Worm (Caenorhabditis elegans) whole organism, L4 larva: ENCODE measurements around the gene ssr-2.

Experiments used
- F44E2.7 ChIP-seq: fragments of 200-800 bp; sonication (Bioruptor generic); IDR thresholded peaks from 2 replicates; pipeline ENCODE4 v2.1.2; 2022; ENCODE audit warnings: missing genetic modification characterization, missing compliant biosample characterization
- F49E8.2 ChIP-seq: sonication (generic microtip); optimal IDR thresholded peaks from 2 replicates; lab custom pipeline; 2016; ENCODE audit warnings: missing compliant biosample characterization, mild to moderate bottlenecking, missing genetic modification characterization, borderline replicate concordance
- R02D3.7 ChIP-seq: fragments of 150-350 bp; sonication (generic microtip); optimal IDR thresholded peaks from 3 replicates; lab custom pipeline; 2014; ENCODE audit warnings: missing biosample characterization, missing genetic modification characterization
- Y5F2A.4 ChIP-seq: fragments of 200-800 bp; sonication (Bioruptor generic); optimal IDR thresholded peaks from 2 replicates; lab custom pipeline; 2018; ENCODE audit warnings: mild to moderate bottlenecking, missing genetic modification characterization, missing compliant biosample characterization
- ZK337.2 ChIP-seq: fragments of 200-800 bp; sonication (Bioruptor generic); IDR thresholded peaks from 2 replicates; pipeline ENCODE4 v1.3.6; 2022; ENCODE audit warnings: missing genetic modification reagents, missing genetic modification characterization, missing compliant biosample characterization
- aha-1 ChIP-seq: fragments of 150-350 bp; peaks from one replicate; lab custom pipeline; 2014; ENCODE audit warnings: missing biosample characterization, missing genetic modification characterization
- ceh-82 ChIP-seq: sonication (generic microtip); optimal IDR thresholded peaks from 2 replicates; lab custom pipeline; 2017; ENCODE audit warnings: missing biosample characterization, missing genetic modification characterization
- ctbp-1 ChIP-seq: fragments of 200-800 bp; sonication (Bioruptor generic); IDR thresholded peaks from 2 replicates; pipeline ENCODE4 v1.3.6; 2022; ENCODE audit warnings: missing genetic modification reagents, missing genetic modification characterization, missing compliant biosample characterization
- daf-19 ChIP-seq: fragments of 200-800 bp; sonication (Bioruptor generic); conservative IDR thresholded peaks from 2 replicates; pipeline ENCODE4 v1.3.6; 2022; ENCODE audit warnings: missing genetic modification characterization, missing compliant biosample characterization
- dmd-8 ChIP-seq: fragments of 200-800 bp; sonication (Bioruptor generic); IDR thresholded peaks from 2 replicates; pipeline ENCODE4 v1.3.6; 2022; ENCODE audit warnings: missing genetic modification characterization, missing compliant biosample characterization
- dmd-9 ChIP-seq: fragments of 200-800 bp; sonication (Bioruptor generic); IDR thresholded peaks from 2 replicates; pipeline ENCODE4 v1.3.6; 2022; ENCODE audit warnings: missing genetic modification reagents, missing genetic modification characterization, missing compliant biosample characterization
- dpl-1 ChIP-seq: fragments of 150-350 bp; optimal IDR thresholded peaks from 2 replicates; lab custom pipeline; 2014; ENCODE audit warnings: missing biosample characterization, missing genetic modification reagents, missing genetic modification characterization
- dve-1 ChIP-seq: sonication (generic microtip); optimal IDR thresholded peaks from 2 replicates; lab custom pipeline; 2017; ENCODE audit warnings: antibody characterized with exemption, mild to moderate bottlenecking, missing genetic modification characterization, missing compliant biosample characterization; ENCODE audit not compliant: insufficient read depth
- egl-27 ChIP-seq: sonication (generic microtip); optimal IDR thresholded peaks from 3 replicates; lab custom pipeline; 2017; ENCODE audit warnings: missing biosample characterization, missing genetic modification reagents, missing genetic modification characterization
- egl-43 ChIP-seq: fragments of 200-800 bp; sonication (Bioruptor generic); IDR thresholded peaks from 2 replicates; pipeline ENCODE4 v1.3.6; 2022; ENCODE audit warnings: missing genetic modification reagents, missing genetic modification characterization, missing compliant biosample characterization
- fkh-10 ChIP-seq: fragments of 150-350 bp; optimal IDR thresholded peaks from 2 replicates; lab custom pipeline; 2014; ENCODE audit warnings: missing biosample characterization, missing genetic modification reagents, missing genetic modification characterization
- hlh-11 ChIP-seq: fragments of 200-800 bp; sonication (Bioruptor generic); optimal IDR thresholded peaks from 2 replicates; lab custom pipeline; 2018; ENCODE audit warnings: mild to moderate bottlenecking, missing genetic modification characterization, missing compliant biosample characterization
- lim-7 ChIP-seq: fragments of 200-800 bp; sonication (Bioruptor generic); IDR thresholded peaks from 2 replicates; pipeline ENCODE4 v1.3.6; 2022; ENCODE audit warnings: missing genetic modification characterization, missing compliant biosample characterization
- lin-29 ChIP-seq: fragments of 200-800 bp; sonication (Bioruptor generic); IDR thresholded peaks from 2 replicates; pipeline ENCODE4 v1.3.6; 2022; ENCODE audit warnings: missing genetic modification reagents, missing genetic modification characterization, missing compliant biosample characterization
- lin-38 ChIP-seq: fragments of 200-800 bp; sonication (Bioruptor generic); IDR thresholded peaks from 2 replicates; pipeline ENCODE4 v1.3.6; 2022; ENCODE audit warnings: missing genetic modification reagents, missing genetic modification characterization, missing compliant biosample characterization
- lin-39 ChIP-seq: fragments of 150-350 bp; optimal IDR thresholded peaks from 2 replicates; lab custom pipeline; 2014; ENCODE audit warnings: missing biosample characterization, missing genetic modification reagents, missing genetic modification characterization
- lsy-2 ChIP-seq, 2 experiments: fragments of 150-350 bp in 1 of 2; sonication (generic microtip) in 1 of 2; optimal IDR thresholded peaks; 2 replicates each; lab custom pipeline; 2014 to 2017; ENCODE audit warnings: missing biosample characterization in 2 of 2, missing genetic modification characterization in 2 of 2
- mdl-1 ChIP-seq, 2 experiments: fragments of 150-350 bp in 1 of 2; sonication (generic microtip) in 1 of 2; optimal IDR thresholded peaks; 2 replicates each; lab custom pipeline; 2014 to 2017; ENCODE audit warnings: missing biosample characterization in 2 of 2, missing genetic modification characterization in 2 of 2
- nhr-102 ChIP-seq: sonication (generic microtip); optimal IDR thresholded peaks from 2 replicates; lab custom pipeline; 2016; ENCODE audit warnings: mild to moderate bottlenecking, missing genetic modification characterization, moderate library complexity, missing compliant biosample characterization
- nhr-111 ChIP-seq: fragments of 200-800 bp; sonication (Bioruptor generic); optimal IDR thresholded peaks from 2 replicates; lab custom pipeline; 2018; ENCODE audit warnings: mild to moderate bottlenecking, missing genetic modification characterization, missing compliant biosample characterization
- nhr-25 ChIP-seq: sonication (generic microtip); optimal IDR thresholded peaks from 2 replicates; lab custom pipeline; 2017; ENCODE audit warnings: missing genetic modification characterization, mild to moderate bottlenecking, missing compliant biosample characterization, antibody characterized with exemption, moderate library complexity, borderline replicate concordance; ENCODE audit not compliant: insufficient read depth
- nhr-48 ChIP-seq: sonication (generic microtip); optimal IDR thresholded peaks from 2 replicates; lab custom pipeline; 2016; ENCODE audit warnings: mild to moderate bottlenecking, missing genetic modification characterization, missing compliant biosample characterization
- pha-4 ChIP-seq, 2 experiments: fragments of 150-350 bp in 1 of 2; fragments of 200-800 bp in 1 of 2; sonication (Bioruptor generic) in 1 of 2; IDR thresholded peaks in 1 of 2; optimal IDR thresholded peaks in 1 of 2; 2 replicates each; pipeline versions ENCODE4 v1.3.6 to Lab custom; 2014 to 2022; ENCODE audit warnings: missing genetic modification characterization in 2 of 2, missing genetic modification reagents in 2 of 2, missing biosample characterization in 1 of 2, missing compliant biosample characterization in 1 of 2
- saeg-2 ChIP-seq: fragments of 200-800 bp; sonication (Bioruptor generic); IDR thresholded peaks from 2 replicates; pipeline ENCODE4 v1.3.6; 2022; ENCODE audit warnings: missing genetic modification reagents, missing genetic modification characterization, missing compliant biosample characterization
- sdz-12 ChIP-seq: fragments of 200-800 bp; sonication (Bioruptor generic); optimal IDR thresholded peaks from 2 replicates; lab custom pipeline; 2018; ENCODE audit warnings: mild to moderate bottlenecking, missing genetic modification characterization, missing compliant biosample characterization
- skn-1 ChIP-seq: fragments of 150-350 bp; optimal IDR thresholded peaks from 2 replicates; lab custom pipeline; 2014; ENCODE audit warnings: missing biosample characterization, missing genetic modification characterization
- spr-1 ChIP-seq: sonication (generic microtip); optimal IDR thresholded peaks from 2 replicates; lab custom pipeline; 2016; ENCODE audit warnings: mild to moderate bottlenecking, missing genetic modification characterization, missing compliant biosample characterization
- spr-3 ChIP-seq: fragments of 200-800 bp; sonication (Bioruptor generic); optimal IDR thresholded peaks from 2 replicates; lab custom pipeline; 2018; ENCODE audit warnings: mild to moderate bottlenecking, missing genetic modification characterization, missing compliant biosample characterization
- unc-130 ChIP-seq: sonication (generic microtip); optimal IDR thresholded peaks from 2 replicates; lab custom pipeline; 2016; ENCODE audit warnings: missing genetic modification reagents, missing genetic modification characterization, missing compliant biosample characterization
- unc-62 ChIP-seq, 3 experiments: fragments of 150-350 bp in 1 of 3; sonication (generic microtip); optimal IDR thresholded peaks in 2 of 3; peaks in 1 of 3; 1 replicate in 1 of 3; 2 replicates in 2 of 3; lab custom pipeline; 2014 to 2017; ENCODE audit warnings: missing biosample characterization in 3 of 3, missing genetic modification characterization in 3 of 3, missing genetic modification reagents in 3 of 3, missing genotype in 1 of 3
- zip-11 ChIP-seq: fragments of 200-800 bp; sonication (Bioruptor generic); IDR thresholded peaks from 2 replicates; pipeline ENCODE4 v1.3.6; 2022; ENCODE audit warnings: missing genetic modification characterization, missing compliant biosample characterization
- zip-2 ChIP-seq: fragments of 150-350 bp; optimal IDR thresholded peaks from 2 replicates; lab custom pipeline; 2014; ENCODE audit warnings: missing biosample characterization, missing genetic modification characterization
- ztf-7 ChIP-seq: fragments of 150-350 bp; optimal IDR thresholded peaks from 2 replicates; lab custom pipeline; 2014; ENCODE audit warnings: missing biosample characterization, missing genetic modification characterization

Gene ssr-2

DNA sequence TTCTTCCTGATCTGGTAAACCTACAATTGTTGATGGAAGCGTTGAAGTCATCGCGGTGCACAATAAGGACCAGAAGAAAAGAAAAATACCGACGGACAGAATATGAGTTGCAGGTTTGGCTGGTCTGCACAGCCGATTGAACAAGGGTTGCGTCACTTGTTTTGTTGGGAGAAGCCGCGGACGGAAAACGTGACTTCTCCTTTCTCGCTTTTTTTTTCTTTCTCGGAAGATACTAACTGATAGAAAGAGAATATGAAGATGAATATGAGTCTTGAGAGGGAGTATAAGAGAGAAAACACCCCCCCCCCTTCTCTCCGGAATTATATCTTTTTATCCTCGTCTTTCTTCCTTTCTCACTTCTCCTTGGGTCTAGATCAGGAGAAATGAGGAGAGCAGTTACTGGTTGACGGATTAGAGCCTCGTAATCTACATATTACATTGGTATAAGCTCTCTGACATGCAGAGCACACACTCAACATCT, at the start of gene ssr-2:
Gene ssr-2, minus strand, starts transcription at position 51 of the 481 bp plus-strand sequence.
- TF ChIP-seq hlh-11: no peak
- no peak for TF ChIP-seq ctbp-1 (GFP tag; lab: Robert Waterston, UW)
- TF ChIP-seq nhr-111 (GFP tag; lab: Kevin White, UChicago): no peak
- TF ChIP-seq aha-1: peak; percentile 6
- TF ChIP-seq lsy-2 (tag; optimal IDR thresholded peaks at IDR 0.05; lab: Kevin White, UChicago): no peak
- TF ChIP-seq, all 104 proteins: peak for 1

DNA sequence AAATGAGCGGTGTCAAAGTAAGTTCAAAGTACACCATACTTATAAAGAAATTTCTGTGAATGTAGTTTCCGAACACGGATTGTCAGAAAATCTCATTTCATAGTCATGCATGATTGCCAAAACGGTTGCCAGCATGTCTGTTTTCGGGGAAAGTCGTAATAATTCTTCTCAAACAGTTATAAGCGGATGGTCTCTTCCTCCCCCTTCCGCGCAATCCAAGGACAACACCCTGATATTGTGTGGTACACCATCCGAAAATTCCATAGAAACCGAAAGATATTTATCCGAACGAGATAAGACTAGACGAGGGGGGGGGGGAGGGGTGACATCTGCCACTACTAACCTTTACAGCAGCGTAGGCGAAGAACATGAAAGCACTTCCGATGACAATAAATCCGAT, 47.0 kb upstream of the ssr-2 start:
- TF ChIP-seq nhr-25 (tag; lab: Kevin White, UChicago): no peak
- TF ChIP-seq F49E8.2 (tag; lab: Kevin White, UChicago): no peak
- TF ChIP-seq Y5F2A.4 (GFP tag; lab: Kevin White, UChicago): no peak
- TF ChIP-seq R02D3.7 (tag; lab: Kevin White, UChicago): no peak
- TF ChIP-seq pha-4 (GFP tag; IDR thresholded peaks at IDR 0.05; lab: Robert Waterston, UW): no peak
- TF ChIP-seq pha-4 (tag; optimal IDR thresholded peaks at IDR 0.05; lab: Kevin White, UChicago): no peak
- no peak for TF ChIP-seq ceh-82
- TF ChIP-seq dmd-8 (GFP tag; lab: Robert Waterston, UW): no peak
- TF ChIP-seq spr-1: no peak
- TF ChIP-seq lim-7 (GFP tag; lab: Robert Waterston, UW): no peak
- no peak for TF ChIP-seq zip-11 (GFP tag; lab: Robert Waterston, UW)

DNA sequence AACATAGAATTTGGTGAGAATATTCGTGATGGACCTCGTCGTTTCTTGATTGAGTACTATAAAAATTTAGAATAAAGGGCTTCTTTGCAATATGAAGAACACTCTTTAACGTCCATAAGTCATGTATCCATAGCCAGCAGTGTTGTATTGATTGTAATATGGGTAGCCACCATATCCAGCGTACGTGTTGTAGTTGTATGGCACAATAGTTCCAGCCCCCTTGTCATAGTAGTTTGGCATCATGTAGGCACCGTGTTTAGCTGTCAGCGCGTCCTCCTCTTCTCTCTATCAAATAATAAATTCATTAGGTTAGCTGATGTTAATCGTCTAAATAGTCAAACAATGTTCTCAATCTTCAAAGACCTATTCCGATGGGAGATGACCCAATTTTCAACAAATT, 45.7 kb upstream of the ssr-2 start:
- peak in 1 of 2 experiments; percentile 91 for TF ChIP-seq unc-62 (GFP tag; optimal IDR thresholded peaks at IDR 0.05 in 1 of 2; lab: Kevin White, UChicago)
- TF ChIP-seq unc-62 (tag; optimal IDR thresholded peaks at IDR 0.05; lab: Kevin White, UChicago): no peak
- TF ChIP-seq spr-3 (GFP tag; lab: Kevin White, UChicago): no peak
- TF ChIP-seq, all 104 proteins: peak for 1

DNA sequence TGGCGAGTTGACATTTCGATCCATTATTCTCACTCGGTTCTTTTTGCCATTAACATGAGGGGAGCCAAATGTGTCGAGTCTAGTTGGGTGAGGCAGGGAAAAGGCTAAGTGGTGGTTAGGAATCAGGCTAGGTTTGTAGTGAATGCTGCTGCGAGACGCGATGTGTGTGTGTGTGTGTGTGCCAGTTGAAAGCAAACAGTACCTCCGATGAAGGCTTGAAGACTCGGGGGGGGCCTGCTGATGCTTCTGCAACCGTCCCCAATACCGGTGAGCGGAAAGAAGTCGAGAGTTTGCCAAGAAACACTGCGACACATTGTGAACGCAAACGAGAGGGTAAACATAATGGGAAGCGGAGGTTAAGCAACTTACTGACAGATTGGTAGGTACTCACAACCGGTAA, 43.5 kb upstream of the ssr-2 start, which contains the start of gene F53B3.3:
Gene F53B3.3, minus strand, starts transcription at position 101 of the 400 bp plus-strand sequence.
- TF ChIP-seq skn-1 (tag; lab: Kevin White, UChicago) (no peak), aha-1 (peak; percentile 34)

DNA sequence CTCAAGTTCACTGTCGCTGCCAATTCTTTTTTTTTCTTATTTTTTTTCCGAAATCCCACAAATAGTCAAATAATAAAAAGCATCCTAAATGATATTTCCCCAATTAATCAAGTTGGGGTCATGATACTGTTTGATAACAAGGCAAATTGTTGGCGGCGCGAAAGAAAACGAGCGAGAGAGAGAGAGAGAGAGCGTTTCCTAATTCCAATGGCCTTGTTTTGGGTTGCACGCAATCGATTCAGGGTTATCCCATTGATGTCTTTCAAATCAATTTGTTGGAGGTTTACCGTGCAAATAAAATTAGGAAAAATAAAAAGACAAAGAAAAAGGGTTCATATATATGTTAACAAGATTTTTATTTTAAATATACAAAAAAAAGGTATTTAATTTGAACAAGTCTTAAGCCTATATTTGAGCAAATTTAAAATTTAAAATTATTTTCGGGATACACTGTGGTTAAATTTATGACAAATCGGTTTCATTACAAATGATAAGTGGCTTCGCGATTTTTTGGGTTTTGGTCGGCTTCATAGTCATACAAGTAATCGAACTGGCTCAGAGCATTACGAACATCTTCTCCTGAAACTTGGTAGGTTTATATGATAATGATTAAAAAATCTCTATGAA, 38.2 kb upstream of the ssr-2 start:
- TF ChIP-seq lsy-2 (tag; optimal IDR thresholded peaks at IDR 0.05; lab: Kevin White, UChicago): peak in 1 of 2 experiments; percentile 2
- TF ChIP-seq dve-1 (tag; lab: Kevin White, UChicago): no peak
- TF ChIP-seq saeg-2 (GFP tag; lab: Robert Waterston, UW): 0 out of 2 replicates have a peak, but pooled peaks have one; percentile 48
- TF ChIP-seq fkh-10: no peak
- no peak for TF ChIP-seq ctbp-1 (GFP tag; lab: Robert Waterston, UW)
- TF ChIP-seq aha-1: peak; percentile 52

DNA sequence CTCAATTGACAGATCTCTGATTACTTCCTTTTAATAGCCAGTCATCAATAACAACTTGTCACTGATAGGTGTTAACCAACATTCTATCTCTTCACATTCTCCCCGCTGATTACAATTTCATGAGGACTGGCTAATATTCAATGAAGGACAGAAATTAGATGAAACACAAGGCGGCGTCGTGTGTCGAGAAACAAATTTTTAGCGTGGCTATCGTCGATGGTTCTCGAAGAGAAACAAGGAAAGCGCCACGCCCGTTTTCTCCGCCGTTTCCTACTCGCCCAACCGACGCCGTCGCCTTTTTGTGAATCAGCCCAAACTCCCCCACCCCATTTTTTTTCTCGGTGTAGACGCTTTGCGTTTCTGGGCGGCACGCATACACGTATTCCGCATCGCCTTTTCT, 36.4 kb upstream of the ssr-2 start, which contains the start of gene F53B3.6:
Gene F53B3.6, plus strand, starts transcription at position 284 of the 400 bp plus-strand sequence.
- TF ChIP-seq unc-130 (GFP tag; lab: Kevin White, UChicago): no peak
- TF ChIP-seq mdl-1 (tag; optimal IDR thresholded peaks at IDR 0.05; lab: Kevin White, UChicago): peak in 1 of 2 experiments; percentile 11
- no peak for TF ChIP-seq nhr-111 (GFP tag; lab: Kevin White, UChicago)
- no peak for TF ChIP-seq skn-1 (tag; lab: Kevin White, UChicago)
- TF ChIP-seq ZK337.2 (GFP tag; lab: Robert Waterston, UW): no peak
- TF ChIP-seq saeg-2 (GFP tag; lab: Robert Waterston, UW): no peak
- TF ChIP-seq aha-1: no peak
- TF ChIP-seq ztf-7 (tag; lab: Kevin White, UChicago): no peak
- TF ChIP-seq lin-38 (GFP tag; lab: Robert Waterston, UW): no peak
- TF ChIP-seq lin-39: no peak
- no peak for TF ChIP-seq fkh-10
- TF ChIP-seq egl-43 (GFP tag; lab: Robert Waterston, UW): no peak
- no peak for TF ChIP-seq nhr-25 (tag; lab: Kevin White, UChicago)
- no peak for TF ChIP-seq zip-2
- no peak for TF ChIP-seq dpl-1 (GFP tag; lab: Kevin White, UChicago)
- TF ChIP-seq lin-29 (GFP tag; lab: Robert Waterston, UW): no peak
- TF ChIP-seq nhr-102 (tag; lab: Kevin White, UChicago): no peak
- no peak for TF ChIP-seq F44E2.7
- no peak for TF ChIP-seq daf-19 (GFP tag; lab: Robert Waterston, UW)
- TF ChIP-seq dmd-9 (GFP tag; lab: Robert Waterston, UW): no peak
- no peak for TF ChIP-seq nhr-48 (tag; lab: Kevin White, UChicago)
- TF ChIP-seq egl-27 (tag; lab: Kevin White, UChicago): no peak
- no peak for TF ChIP-seq sdz-12
